Worm (Caenorhabditis elegans): ENCODE measurements around the gene EEED8.15.

Gene EEED8.15

DNA sequence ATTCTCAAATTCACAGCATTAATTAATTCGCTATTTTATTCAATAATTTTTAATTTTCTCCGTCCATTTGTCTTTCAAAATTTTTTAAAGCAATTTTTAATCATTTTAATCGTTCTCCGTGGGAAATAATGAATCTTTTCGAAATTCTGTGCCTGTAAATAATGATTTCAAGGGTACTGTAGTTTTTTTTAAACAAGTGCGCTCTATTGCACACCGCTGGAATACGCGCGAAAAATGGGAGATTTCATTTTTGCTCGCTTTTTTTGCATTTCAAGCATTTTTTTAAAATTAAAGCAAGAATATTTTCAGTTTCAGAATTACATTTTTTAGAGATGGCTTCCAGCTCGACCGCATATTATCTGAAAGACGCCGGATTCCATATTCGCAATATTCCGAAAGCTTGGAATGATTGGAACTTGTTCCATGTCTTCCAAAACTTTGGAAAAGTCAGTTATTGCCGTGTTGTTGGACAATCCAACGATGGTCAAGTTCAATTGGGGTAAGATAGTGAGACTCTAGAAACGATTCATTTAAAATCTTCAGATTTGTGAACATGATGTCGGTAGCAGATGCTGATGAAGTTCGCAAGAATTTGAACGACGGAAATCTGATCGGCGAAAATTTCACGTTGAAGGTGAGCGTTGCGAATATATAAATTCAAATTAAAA, 2.1 kb downstream of the EEED8.15 start, which contains the start of gene tofu-6:
TSS of gene tofu-6 (plus strand) at position 302 of the 668 bp plus-strand sequence.
- TF ChIP-seq ham-2 (GFP tag; optimal IDR thresholded peaks at IDR 0.05) (no peak), lsy-2 (tag; optimal IDR thresholded peaks at IDR 0.05) (peak; percentile 79), pha-4 (tag; optimal IDR thresholded peaks at IDR 0.05) (no peak), lin-32 (GFP tag; optimal IDR thresholded peaks at IDR 0.05) (no peak)

DNA sequence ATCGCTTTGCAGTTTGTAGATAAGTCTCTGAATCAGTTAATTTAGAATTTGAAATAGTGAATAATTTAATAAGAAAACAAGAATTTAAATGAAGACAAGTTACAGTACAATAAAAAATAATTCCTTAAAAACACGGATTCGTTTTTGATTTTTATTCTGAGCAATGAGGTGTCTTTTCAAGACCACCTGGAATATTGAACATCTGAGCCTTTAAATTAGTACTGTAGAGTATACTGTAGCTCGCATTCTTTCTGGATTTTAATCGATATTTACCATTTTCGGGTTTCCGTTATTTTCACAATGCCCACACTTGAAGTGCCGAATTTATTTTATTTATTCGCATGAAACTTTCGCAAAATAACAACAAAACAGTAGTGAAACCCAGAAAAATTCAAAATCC, 4.8 kb downstream of the EEED8.15 start, which contains the start of gene F07F6.7:
TSS of gene F07F6.7 (minus strand) at position 27 of the 400 bp plus-strand sequence.
- TF ChIP-seq unc-39 (tag; optimal IDR thresholded peaks at IDR 0.05): no peak
- TF ChIP-seq mep-1 (tag; optimal IDR thresholded peaks at IDR 0.05): no peak
- TF ChIP-seq mls-2 (tag; optimal IDR thresholded peaks at IDR 0.05): no peak
- no peak for TF ChIP-seq M03D4.4 (tag; optimal IDR thresholded peaks at IDR 0.05)
- no peak for TF ChIP-seq unc-62 (GFP tag; optimal IDR thresholded peaks at IDR 0.05)
- no peak for TF ChIP-seq ceh-43 (GFP tag; optimal IDR thresholded peaks at IDR 0.05)
- no peak for TF ChIP-seq lsy-2 (tag; optimal IDR thresholded peaks at IDR 0.05)
- no peak for TF ChIP-seq ceh-39 (tag; optimal IDR thresholded peaks at IDR 0.05)
- no peak for TF ChIP-seq nhr-28 (tag; optimal IDR thresholded peaks at IDR 0.05)
- no peak for TF ChIP-seq lin-32 (GFP tag; optimal IDR thresholded peaks at IDR 0.05)
- no peak for TF ChIP-seq bed-3 (GFP tag; optimal IDR thresholded peaks at IDR 0.05)
- no peak for TF ChIP-seq unc-120 (tag; optimal IDR thresholded peaks at IDR 0.05; ENCODE audit: poor library complexity, severe bottlenecking)

DNA sequence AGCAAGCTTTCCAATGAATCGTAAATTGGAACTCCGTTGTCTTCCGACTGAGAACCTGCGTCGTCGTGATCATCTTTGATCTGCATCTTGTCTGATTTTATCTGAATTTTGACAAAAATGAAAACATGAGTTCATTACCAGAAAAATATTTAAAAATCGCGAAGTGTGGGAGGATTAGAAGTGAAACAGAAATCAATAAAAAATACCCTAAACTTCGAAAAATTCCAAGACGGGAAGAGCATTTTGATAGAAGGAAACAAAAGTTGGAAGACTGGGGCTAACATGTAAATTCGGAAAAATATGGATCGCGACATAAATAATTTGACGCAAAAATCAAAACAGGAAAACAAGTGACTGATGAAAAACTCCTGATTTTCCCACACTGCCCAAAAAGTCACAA, 6.6 kb downstream of the EEED8.15 start, which contains the start of gene F07F6.8:
TSS of gene F07F6.8 (minus strand) at position 101 of the 400 bp plus-strand sequence.
- TF ChIP-seq flh-1 (GFP tag; optimal IDR thresholded peaks at IDR 0.05): no peak
- TF ChIP-seq ztf-11 (tag; optimal IDR thresholded peaks at IDR 0.05): no peak
- no peak for TF ChIP-seq sptf-1 (tag; optimal IDR thresholded peaks at IDR 0.05)
- TF ChIP-seq nhr-2 (tag; optimal IDR thresholded peaks at IDR 0.05): no peak
- TF ChIP-seq elt-3 (tag; optimal IDR thresholded peaks at IDR 0.05): no peak
- TF ChIP-seq tbx-8 (GFP tag; optimal IDR thresholded peaks at IDR 0.05): no peak
- no peak for TF ChIP-seq lin-32 (GFP tag; optimal IDR thresholded peaks at IDR 0.05)
- TF ChIP-seq nhr-12 (tag; optimal IDR thresholded peaks at IDR 0.05): no peak
- no peak for TF ChIP-seq ces-1 (GFP tag; optimal IDR thresholded peaks at IDR 0.05)
- no peak for TF ChIP-seq elt-1 (tag; optimal IDR thresholded peaks at IDR 0.05; ENCODE audit: borderline replicate concordance, insufficient read depth)

DNA sequence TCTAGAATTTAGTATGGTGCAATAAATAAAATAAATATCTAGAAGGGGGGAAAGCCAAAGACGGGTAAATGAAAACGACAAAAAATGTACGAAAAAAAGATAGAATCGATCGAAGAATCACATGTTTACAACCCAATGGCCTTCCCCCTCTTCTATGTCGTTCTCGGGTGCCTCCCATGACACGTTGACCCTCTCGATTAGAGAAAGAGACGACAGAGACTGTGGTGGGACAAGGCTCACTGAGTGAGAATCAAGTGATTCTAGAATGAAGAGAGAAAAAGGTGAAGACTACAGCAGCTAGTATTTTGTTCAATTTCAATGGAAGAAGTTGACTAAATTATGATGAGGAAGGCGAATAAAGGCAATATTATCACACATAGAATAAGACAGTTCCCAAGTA, 7.0 kb downstream of the EEED8.15 start:
- peak; percentile 38 for TF ChIP-seq sptf-1 (tag; optimal IDR thresholded peaks at IDR 0.05)
- TF ChIP-seq sem-2 (GFP tag; optimal IDR thresholded peaks at IDR 0.05): no peak
- TF ChIP-seq unc-120 (tag; optimal IDR thresholded peaks at IDR 0.05; ENCODE audit: poor library complexity, severe bottlenecking): peak; percentile 29
- no peak for TF ChIP-seq mab-5 (tag; optimal IDR thresholded peaks at IDR 0.05)
- peak; percentile 18 for TF ChIP-seq ceh-39 (tag; optimal IDR thresholded peaks at IDR 0.05)
- no peak for TF ChIP-seq lin-13 (tag; optimal IDR thresholded peaks at IDR 0.05)
- peak; percentile 3 for TF ChIP-seq mep-1 (tag; optimal IDR thresholded peaks at IDR 0.05)
- peak; percentile 33 for TF ChIP-seq pha-4 (tag; optimal IDR thresholded peaks at IDR 0.05)
- no peak for TF ChIP-seq ceh-83 (GFP tag; optimal IDR thresholded peaks at IDR 0.05)
- peak; percentile 39 for TF ChIP-seq unc-62 (GFP tag; optimal IDR thresholded peaks at IDR 0.05)
- no peak for TF ChIP-seq nhr-12 (tag; optimal IDR thresholded peaks at IDR 0.05)
- TF ChIP-seq ces-1 (GFP tag; optimal IDR thresholded peaks at IDR 0.05): no peak
- TF ChIP-seq ham-2 (GFP tag; optimal IDR thresholded peaks at IDR 0.05): no peak
- no peak for TF ChIP-seq snpc-4 (tag; optimal IDR thresholded peaks at IDR 0.05)

DNA sequence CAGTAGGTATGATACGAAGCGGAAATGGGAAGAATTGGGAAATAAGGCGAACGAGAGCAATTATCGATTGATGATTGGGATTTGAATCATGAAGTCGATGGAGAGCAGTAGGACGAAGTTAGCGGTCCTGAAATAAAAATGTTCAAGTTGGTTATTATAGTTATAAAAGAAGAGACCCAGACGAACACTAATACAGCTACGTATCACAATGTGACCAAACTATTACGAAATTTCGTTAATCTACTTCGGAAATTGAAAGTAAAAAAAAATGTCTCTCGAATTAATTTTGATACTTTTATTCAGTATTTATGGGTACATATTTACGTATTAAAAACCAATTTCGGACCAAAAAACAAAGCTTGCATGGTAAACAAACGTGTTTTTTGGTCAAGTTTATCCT, 7.4 kb downstream of the EEED8.15 start:
- TF ChIP-seq ztf-11 (tag; optimal IDR thresholded peaks at IDR 0.05) (no peak), unc-39 (tag; optimal IDR thresholded peaks at IDR 0.05) (no peak), hlh-1 (tag; optimal IDR thresholded peaks at IDR 0.05) (no peak), ceh-43 (GFP tag; optimal IDR thresholded peaks at IDR 0.05) (no peak), nhr-12 (tag; optimal IDR thresholded peaks at IDR 0.05) (no peak), lin-32 (GFP tag; optimal IDR thresholded peaks at IDR 0.05) (no peak), sptf-1 (tag; optimal IDR thresholded peaks at IDR 0.05) (no peak), flh-1 (GFP tag; optimal IDR thresholded peaks at IDR 0.05) (no peak)
